Worm (Caenorhabditis elegans): ENCODE results near the gene pnc-1.

DNA sequence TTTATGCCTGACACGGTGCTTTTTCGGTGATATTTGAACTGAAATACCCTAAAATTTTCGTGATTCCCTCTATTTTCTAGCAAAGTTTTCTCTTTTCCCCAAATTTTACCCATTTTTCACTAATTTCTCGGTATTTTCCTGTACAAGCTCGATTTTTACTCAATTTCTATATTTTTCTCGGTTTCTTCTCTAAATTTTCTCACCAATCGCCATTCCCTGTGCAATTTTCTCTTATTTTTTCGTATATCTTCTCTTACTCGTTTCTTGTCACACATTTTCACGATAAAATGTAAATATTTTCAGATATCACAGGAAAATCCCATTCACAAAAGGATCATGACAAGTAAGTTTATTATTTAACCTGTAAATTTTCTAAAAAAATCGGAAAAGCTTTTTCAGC, 10.2 kb downstream of the pnc-1 start, which contains the start of gene csn-3:
- TF ChIP-seq fkh-10 (GFP tag; optimal IDR thresholded peaks at IDR 0.05) (no peak), hlh-30 (tag; optimal IDR thresholded peaks at IDR 0.05; ENCODE audit: insufficient read depth) (no peak), npax-4 (tag; optimal IDR thresholded peaks at IDR 0.05) (no peak), C38D4.7 (GFP tag; optimal IDR thresholded peaks at IDR 0.05) (no peak), ceh-31 (tag; optimal IDR thresholded peaks at IDR 0.05) (no peak), tbx-2 (tag; optimal IDR thresholded peaks at IDR 0.05) (no peak), hlh-6 (tag; optimal IDR thresholded peaks at IDR 0.05) (no peak), ceh-34 (tag; optimal IDR thresholded peaks at IDR 0.05) (no peak), ceh-9 (tag; optimal IDR thresholded peaks at IDR 0.05) (no peak)

All from whole organism, late embryonic.